Fruit fly (Drosophila melanogaster) whole organism, embryonic: ENCODE measurements around the gene Ir75d.

Experiments
- Abd-B ChIP-seq: fragments of 200-800 bp; sonication (Bioruptor generic); optimal IDR thresholded peaks from 2 replicates; lab custom pipeline; 2018; ENCODE audit warnings: missing biosample characterization, mild to moderate bottlenecking, missing genetic modification characterization, moderate library complexity
- B-H1 ChIP-seq: fragments of 200-800 bp; sonication (Bioruptor generic); IDR thresholded peaks from 3 replicates; pipeline ENCODE4 v1.3.6; 2022; ENCODE audit warnings: missing biosample characterization, missing genetic modification characterization
- CG10147 ChIP-seq: fragments of 200-800 bp; sonication (Bioruptor generic); optimal IDR thresholded peaks from 2 replicates; lab custom pipeline; 2019; ENCODE audit warnings: missing biosample characterization, mild to moderate bottlenecking, missing genetic modification characterization, moderate library complexity
- CG10321 ChIP-seq: fragments of 200-800 bp; sonication (Bioruptor generic); IDR thresholded peaks from 2 replicates; pipeline ENCODE4 v1.3.6; 2022; ENCODE audit warnings: missing biosample characterization, missing genetic modification characterization
- CG11093 ChIP-seq: fragments of 200-800 bp; sonication (Bioruptor generic); IDR thresholded peaks from 3 replicates; pipeline ENCODE4 v1.3.6; 2022; ENCODE audit warnings: missing biosample characterization, missing genetic modification characterization
- CG11456 ChIP-seq: fragments of 200-800 bp; sonication (Bioruptor generic); IDR thresholded peaks from 3 replicates; pipeline ENCODE4 v1.3.6; 2022; ENCODE audit warnings: missing biosample characterization, missing genetic modification characterization
- CG11696 ChIP-seq: fragments of 200-800 bp; sonication (Bioruptor generic); IDR thresholded peaks from 2 replicates; pipeline ENCODE4 v1.3.6; 2022; ENCODE audit warnings: missing biosample characterization, missing genetic modification characterization
- CG12391 ChIP-seq: fragments of 200-800 bp; sonication (Bioruptor generic); optimal IDR thresholded peaks from 3 replicates; lab custom pipeline; 2018; ENCODE audit warnings: missing biosample characterization, mild to moderate bottlenecking, missing genetic modification characterization, moderate library complexity
- CG13894 ChIP-seq: fragments of 200-800 bp; sonication (Bioruptor generic); optimal IDR thresholded peaks from 3 replicates; lab custom pipeline; 2018; ENCODE audit warnings: missing biosample characterization, mild to moderate bottlenecking, missing genetic modification characterization, moderate library complexity
- CG15073 ChIP-seq: fragments of 200-800 bp; sonication (Bioruptor generic); optimal IDR thresholded peaks from 2 replicates; lab custom pipeline; 2016; ENCODE audit warnings: missing biosample characterization, missing genetic modification characterization
- CG1603 ChIP-seq: fragments of 200-800 bp; sonication (Bioruptor generic); optimal IDR thresholded peaks from 2 replicates; lab custom pipeline; 2019; ENCODE audit warnings: missing biosample characterization, mild to moderate bottlenecking, missing genetic modification characterization, moderate library complexity
- CG17186 ChIP-seq: fragments of 200-800 bp; sonication (Bioruptor generic); optimal IDR thresholded peaks from 3 replicates; lab custom pipeline; 2017; ENCODE audit warnings: missing biosample characterization, missing genetic modification reagents, missing genetic modification characterization
- CG18476 ChIP-seq: fragments of 200-800 bp; sonication (Bioruptor generic); optimal IDR thresholded peaks from 2 replicates; lab custom pipeline; 2016; ENCODE audit warnings: missing biosample characterization, mild to moderate bottlenecking, missing genetic modification characterization
- CG2120 ChIP-seq: fragments of 200-800 bp; sonication (Bioruptor generic); optimal IDR thresholded peaks from 3 replicates; lab custom pipeline; 2016; ENCODE audit warnings: missing biosample characterization, missing genetic modification characterization
- CG32772 ChIP-seq: fragments of 200-800 bp; sonication (Bioruptor generic); IDR thresholded peaks from 2 replicates; pipeline ENCODE4 v1.3.6; 2022; ENCODE audit warnings: missing biosample characterization, missing genetic modification characterization
- CG3281 ChIP-seq: fragments of 200-800 bp; sonication (Bioruptor generic); optimal IDR thresholded peaks from 3 replicates; lab custom pipeline; 2017; ENCODE audit warnings: missing biosample characterization, mild to moderate bottlenecking, missing genetic modification characterization
- CG33213 ChIP-seq: fragments of 200-800 bp; sonication (Bioruptor generic); optimal IDR thresholded peaks from 3 replicates; lab custom pipeline; 2016; ENCODE audit warnings: missing biosample characterization, missing genetic modification characterization
- CG34422 ChIP-seq: fragments of 200-800 bp; sonication (Bioruptor generic); IDR thresholded peaks from 3 replicates; pipeline ENCODE4 v1.3.6; 2022; ENCODE audit warnings: missing biosample characterization, missing genetic modification characterization
- CG5180 ChIP-seq: fragments of 200-800 bp; sonication (Bioruptor generic); optimal IDR thresholded peaks from 3 replicates; lab custom pipeline; 2017; ENCODE audit warnings: missing biosample characterization, missing genetic modification characterization, mild to moderate bottlenecking, moderate library complexity, missing genetic modification reagents
- CG6765 ChIP-seq: fragments of 200-800 bp; sonication (Bioruptor generic); optimal IDR thresholded peaks from 3 replicates; lab custom pipeline; 2017; ENCODE audit warnings: missing biosample characterization, mild to moderate bottlenecking, missing genetic modification characterization
- CG7357 ChIP-seq: fragments of 200-800 bp; sonication (Bioruptor generic); IDR thresholded peaks from 3 replicates; pipeline ENCODE4 v1.3.6; 2022; ENCODE audit warnings: missing biosample characterization, missing genetic modification characterization
- Dad ChIP-seq: fragments of 200-800 bp; sonication (Bioruptor generic); optimal IDR thresholded peaks from 3 replicates; lab custom pipeline; 2016; ENCODE audit warnings: missing biosample characterization, missing genetic modification characterization
- Dip3 ChIP-seq: fragments of 200-800 bp; sonication (Bioruptor generic); optimal IDR thresholded peaks from 3 replicates; lab custom pipeline; 2016; ENCODE audit warnings: missing biosample characterization, missing genetic modification characterization
- Fer2 ChIP-seq: fragments of 200-800 bp; sonication (Bioruptor generic); optimal IDR thresholded peaks from 2 replicates; lab custom pipeline; 2018; ENCODE audit warnings: missing biosample characterization, mild to moderate bottlenecking, missing genetic modification characterization, moderate library complexity
- GATAe ChIP-seq: fragments of 200-800 bp; sonication (Bioruptor generic); conservative IDR thresholded peaks from 2 replicates; pipeline ENCODE4 v1.3.6; 2022; ENCODE audit warnings: missing biosample characterization, missing genetic modification characterization
- NC2β ChIP-seq: fragments of 200-800 bp; sonication (Bioruptor generic); optimal IDR thresholded peaks from 2 replicates; lab custom pipeline; 2016; ENCODE audit warnings: missing biosample characterization, missing genetic modification characterization
- Nf-YA ChIP-seq: fragments of 200-800 bp; sonication (Bioruptor generic); IDR thresholded peaks from 2 replicates; pipeline ENCODE4 v1.3.6; 2022; ENCODE audit warnings: missing biosample characterization, missing genetic modification characterization
- Nf-YB ChIP-seq: fragments of 200-800 bp; sonication (Bioruptor generic); optimal IDR thresholded peaks from 3 replicates; lab custom pipeline; 2019; ENCODE audit warnings: missing biosample characterization, mild to moderate bottlenecking, missing genetic modification characterization, moderate library complexity
- Sin3A ChIP-seq: fragments of >200 bp; optimal IDR thresholded peaks from 2 replicates; lab custom pipeline; 2018
- Sox100B ChIP-seq: fragments of 200-800 bp; sonication (Bioruptor generic); optimal IDR thresholded peaks from 3 replicates; lab custom pipeline; 2018; ENCODE audit warnings: missing biosample characterization, mild to moderate bottlenecking, missing genetic modification characterization
- ap ChIP-seq: fragments of 200-800 bp; sonication (Bioruptor generic); IDR thresholded peaks from 2 replicates; pipeline ENCODE4 v1.3.6; 2022; ENCODE audit warnings: missing biosample characterization, missing genetic modification characterization
- bbx ChIP-seq: fragments of 200-800 bp; sonication (Bioruptor generic); IDR thresholded peaks from 2 replicates; pipeline ENCODE4 v1.3.6; 2022; ENCODE audit warnings: missing biosample characterization, missing genetic modification characterization; ENCODE audit not compliant: partially characterized antibody
- bowl ChIP-seq: fragments of 200-800 bp; sonication (Bioruptor generic); IDR thresholded peaks from 2 replicates; pipeline ENCODE4 v1.3.6; 2022; ENCODE audit warnings: missing biosample characterization, missing genetic modification characterization
- crol ChIP-seq: fragments of 200-800 bp; sonication (Bioruptor generic); IDR thresholded peaks from 2 replicates; pipeline ENCODE4 v1.3.6; 2022; ENCODE audit warnings: missing biosample characterization, missing genetic modification characterization
- da ChIP-seq: fragments of 200-800 bp; sonication (Bioruptor generic); optimal IDR thresholded peaks from 2 replicates; lab custom pipeline; 2016; ENCODE audit warnings: missing biosample characterization, missing genetic modification characterization
- esg ChIP-seq: fragments of 200-800 bp; sonication (Bioruptor generic); conservative IDR thresholded peaks from 2 replicates; pipeline ENCODE4 v1.3.6; 2022; ENCODE audit warnings: missing biosample characterization, missing genetic modification characterization
- fru ChIP-seq: fragments of >200 bp; optimal IDR thresholded peaks from 2 replicates; lab custom pipeline; 2017
- ind ChIP-seq: fragments of 200-800 bp; sonication (Bioruptor generic); optimal IDR thresholded peaks from 3 replicates; lab custom pipeline; 2016; ENCODE audit warnings: missing biosample characterization, missing genetic modification characterization
- kay ChIP-seq: fragments of 200-800 bp; sonication (Bioruptor generic); optimal IDR thresholded peaks from 2 replicates; lab custom pipeline; 2016; ENCODE audit warnings: missing biosample characterization, missing genetic modification characterization
- ken ChIP-seq: fragments of 200-800 bp; sonication (Bioruptor generic); IDR thresholded peaks from 3 replicates; pipeline ENCODE4 v1.3.6; 2022; ENCODE audit warnings: missing biosample characterization, missing genetic modification characterization
- nom ChIP-seq: fragments of 200-800 bp; sonication (Bioruptor generic); optimal IDR thresholded peaks from 2 replicates; lab custom pipeline; 2017; ENCODE audit warnings: missing biosample characterization, missing genetic modification characterization, mild to moderate bottlenecking, moderate library complexity, missing genetic modification reagents
- org-1 ChIP-seq: fragments of 200-800 bp; sonication (Bioruptor generic); optimal IDR thresholded peaks from 2 replicates; lab custom pipeline; 2017; ENCODE audit warnings: missing biosample characterization, missing genetic modification characterization
- pfk ChIP-seq: fragments of 200-800 bp; sonication (Bioruptor generic); optimal IDR thresholded peaks from 2 replicates; lab custom pipeline; 2018; ENCODE audit warnings: missing biosample characterization, mild to moderate bottlenecking, missing genetic modification characterization, moderate library complexity
- prd ChIP-seq, 3 experiments: fragments of >200 bp in 2 of 3; fragments of 200-800 bp in 1 of 3; sonication (Bioruptor generic) in 1 of 3; optimal IDR thresholded peaks in 2 of 3; IDR thresholded peaks in 1 of 3; 2 replicates in 2 of 3; 3 replicates in 1 of 3; pipeline versions ENCODE4 v1.3.6 to Lab custom; 2017 to 2022; ENCODE audit warnings: missing biosample characterization in 1 of 3, missing genetic modification characterization in 1 of 3
- repo ChIP-seq: fragments of 200-800 bp; sonication (Bioruptor generic); optimal IDR thresholded peaks from 2 replicates; lab custom pipeline; 2016; ENCODE audit warnings: missing biosample characterization, missing genetic modification characterization
- rib ChIP-seq: fragments of 200-800 bp; sonication (Bioruptor generic); IDR thresholded peaks from 2 replicates; pipeline ENCODE4 v1.3.6; 2022; ENCODE audit warnings: missing biosample characterization, missing genetic modification characterization
- ssp ChIP-seq: fragments of 200-800 bp; sonication (Bioruptor generic); IDR thresholded peaks from 2 replicates; pipeline ENCODE4 v1.3.6; 2022; ENCODE audit warnings: missing biosample characterization, missing genetic modification characterization
- trh ChIP-seq: fragments of 200-800 bp; sonication (Bioruptor generic); optimal IDR thresholded peaks from 2 replicates; lab custom pipeline; 2016; ENCODE audit warnings: missing biosample characterization, missing genetic modification characterization
- twi ChIP-seq: fragments of 200-800 bp; optimal IDR thresholded peaks from 2 replicates; lab custom pipeline; 2019; ENCODE audit warnings: missing biosample characterization, mild to moderate bottlenecking, missing genetic modification characterization, moderate library complexity

Gene Ir75d

DNA sequence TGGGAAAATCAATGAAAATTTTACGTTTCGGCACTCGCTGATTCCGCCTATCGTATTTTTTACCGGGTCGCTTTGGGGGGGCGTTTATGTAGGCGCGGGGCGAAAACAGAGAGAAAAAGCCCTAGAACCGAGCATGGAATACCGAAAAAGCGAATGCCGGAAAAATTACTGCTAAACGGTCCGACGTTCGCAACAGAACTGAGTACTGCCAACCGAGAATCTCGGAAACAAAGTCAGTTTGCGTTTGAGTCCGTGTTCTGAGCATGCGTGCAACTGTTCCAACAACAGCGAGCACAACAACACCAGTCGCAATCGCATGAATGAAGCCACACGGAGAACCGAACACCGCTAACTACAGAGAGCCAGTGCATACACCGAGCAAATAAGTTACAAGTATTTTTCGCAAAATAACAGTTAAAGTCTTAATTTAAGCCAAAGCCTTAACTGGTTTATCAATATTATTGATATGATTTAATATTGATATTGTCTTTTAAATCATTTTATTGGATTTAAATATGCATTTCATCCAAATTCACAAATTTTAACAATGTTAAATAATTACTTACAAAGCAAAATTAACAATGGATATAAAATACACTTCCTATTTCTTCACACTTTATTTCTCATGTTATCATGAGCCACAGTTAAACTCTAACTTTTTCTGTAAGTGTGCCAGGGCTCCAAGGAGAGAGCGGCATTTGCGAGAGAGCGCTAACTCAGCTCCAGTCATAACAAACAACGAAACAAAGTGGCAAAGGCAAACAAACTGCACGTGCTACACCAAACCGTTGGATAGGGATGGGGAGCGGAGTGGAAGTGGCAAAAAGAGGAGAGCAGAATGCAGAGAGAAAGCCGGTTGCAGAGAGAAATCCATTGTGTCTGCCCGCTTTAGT, 20.5 kb downstream of the Ir75d start, which contains the start of gene CG3961 (continued):
- TF ChIP-seq CG11456 (no peak), repo (GFP tag; lab: Kevin White, UChicago) (peak; percentile 73), nom (GFP tag; lab: Kevin White, UChicago) (peak; percentile 97), CG12391 (peak; percentile 99), Sin3A (lab: Kevin White, UChicago) (no peak), Dad (peak; percentile 86), B-H1 (GFP tag; lab: Robert Waterston, UW) (peak; percentile 83; the same call in 2 of the 3 replicates), org-1 (peak; percentile 99), GATAe (GFP tag; lab: Robert Waterston, UW) (peak; percentile 66), bbx (GFP tag; lab: Robert Waterston, UW) (0 out of 2 replicates have a peak, but pooled peaks have one; percentile 17), CG15073 (GFP tag; lab: Kevin White, UChicago) (peak; percentile 77), twi (tag; lab: Kevin White, UChicago) (peak; percentile 96), CG3281 (GFP tag; lab: Kevin White, UChicago) (peak; percentile 95), Dip3 (GFP tag; lab: Kevin White, UChicago) (peak; percentile 63), CG13894 (tag; lab: Kevin White, UChicago) (no peak), CG34422 (GFP tag; lab: Robert Waterston, UW) (peak; percentile 93), CG1603 (tag; lab: Kevin White, UChicago) (peak; percentile 90), prd (optimal IDR thresholded peaks at IDR 0.05; lab: Kevin White, UChicago) (no peak), prd (GFP tag; IDR thresholded peaks at IDR 0.05; lab: Robert Waterston, UW) (peak; percentile 94), Nf-YB (GFP tag; lab: Kevin White, UChicago) (peak; percentile 89), CG33213 (GFP tag; lab: Kevin White, UChicago) (peak; percentile 55), rib (GFP tag; lab: Robert Waterston, UW) (no peak), esg (GFP tag; lab: Robert Waterston, UW) (peak; percentile 94), fru (no peak), CG10321 (GFP tag; lab: Robert Waterston, UW) (peak; percentile 61), bowl (GFP tag; lab: Robert Waterston, UW) (peak; percentile 52; the same call in 1 of the 2 replicates), CG32772 (GFP tag; lab: Robert Waterston, UW) (peak; percentile 93), Nf-YA (peak; percentile 76), crol (GFP tag; lab: Robert Waterston, UW) (peak; percentile 97), kay (GFP tag; lab: Kevin White, UChicago) (peak; percentile 94), ken (GFP tag; lab: Robert Waterston, UW) (peak; percentile 80; the same call in 2 of the 3 replicates), CG11093 (GFP tag; lab: Robert Waterston, UW) (peak; percentile 92), CG2120 (GFP tag; lab: Kevin White, UChicago) (peak; percentile 92), Abd-B (GFP tag; lab: Kevin White, UChicago) (peak; percentile 97), ssp (GFP tag; lab: Robert Waterston, UW) (peak; percentile 88), Fer2 (tag; lab: Kevin White, UChicago) (peak; percentile 85), Sox100B (GFP tag; lab: Kevin White, UChicago) (peak; percentile 100), pfk (GFP tag; lab: Kevin White, UChicago) (no peak), CG6765 (GFP tag; lab: Kevin White, UChicago) (peak; percentile 92), CG5180 (GFP tag; lab: Kevin White, UChicago) (peak; percentile 93), ind (peak; percentile 96), ap (GFP tag; lab: Robert Waterston, UW) (peak; percentile 83), CG7357 (GFP tag; lab: Robert Waterston, UW) (peak; percentile 85), da (GFP tag; lab: Kevin White, UChicago) (peak; percentile 53), CG11696 (peak; percentile 63), trh (GFP tag; lab: Kevin White, UChicago) (peak; percentile 92), NC2β (peak; percentile 89), CG17186 (GFP tag; lab: Kevin White, UChicago) (peak; percentile 91), CG18476 (GFP tag; lab: Kevin White, UChicago) (peak; percentile 94), CG10147 (GFP tag; lab: Kevin White, UChicago) (peak; percentile 97)
